Worm (Caenorhabditis elegans) whole organism, midembryonic: ENCODE data around the gene W02A2.5.
A peak's percentile ranks its signal among the peaks of the same experiment; 100 is the strongest.

Experiments used
- T22C8.4 ChIP-seq: fragments of 200-800 bp; sonication (Bioruptor generic); IDR thresholded peaks from 2 replicates; pipeline ENCODE4 v1.3.6; 2022; ENCODE audit warnings: missing genetic modification characterization, missing compliant biosample characterization
- cog-1 ChIP-seq: sonication (generic microtip); optimal IDR thresholded peaks from 2 replicates; lab custom pipeline; 2016; ENCODE audit warnings: missing genetic modification characterization, missing compliant biosample characterization
- flt-1 ChIP-seq: fragments of 200-800 bp; sonication (Bioruptor generic); IDR thresholded peaks from 2 replicates; pipeline ENCODE4 v1.3.6; 2022; ENCODE audit warnings: missing genetic modification characterization, missing compliant biosample characterization
- klf-2 ChIP-seq: fragments of 200-800 bp; sonication (Bioruptor generic); conservative IDR thresholded peaks from 2 replicates; pipeline ENCODE4 v1.3.6; 2022; ENCODE audit warnings: missing genetic modification reagents, missing genetic modification characterization, missing compliant biosample characterization
- med-1 ChIP-seq: sonication (generic microtip); optimal IDR thresholded peaks from 2 replicates; lab custom pipeline; 2017; ENCODE audit warnings: missing genetic modification characterization, mild to moderate bottlenecking, missing compliant biosample characterization, antibody characterized with exemption, missing genetic modification reagents; ENCODE audit not compliant: insufficient read depth
- ref-1 ChIP-seq: fragments of 200-800 bp; sonication (Bioruptor generic); conservative IDR thresholded peaks from 2 replicates; pipeline ENCODE4 v1.3.6; 2022; ENCODE audit warnings: missing genetic modification reagents, missing genetic modification characterization, missing compliant biosample characterization
- tab-1 ChIP-seq: fragments of 200-800 bp; sonication (Bioruptor generic); IDR thresholded peaks from 2 replicates; pipeline ENCODE4 v1.3.6; 2022; ENCODE audit warnings: missing genetic modification characterization, missing compliant biosample characterization
- ztf-23 ChIP-seq: fragments of 200-800 bp; sonication (Bioruptor generic); IDR thresholded peaks from 2 replicates; pipeline ENCODE4 v1.3.6; 2022; ENCODE audit warnings: missing genetic modification reagents, missing genetic modification characterization, missing compliant biosample characterization
- ztf-29 ChIP-seq: fragments of 200-800 bp; sonication (Bioruptor generic); IDR thresholded peaks from 2 replicates; pipeline ENCODE4 v1.3.6; 2022; ENCODE audit warnings: missing genetic modification reagents, missing genetic modification characterization, missing compliant biosample characterization

W02A2.5 gene

DNA sequence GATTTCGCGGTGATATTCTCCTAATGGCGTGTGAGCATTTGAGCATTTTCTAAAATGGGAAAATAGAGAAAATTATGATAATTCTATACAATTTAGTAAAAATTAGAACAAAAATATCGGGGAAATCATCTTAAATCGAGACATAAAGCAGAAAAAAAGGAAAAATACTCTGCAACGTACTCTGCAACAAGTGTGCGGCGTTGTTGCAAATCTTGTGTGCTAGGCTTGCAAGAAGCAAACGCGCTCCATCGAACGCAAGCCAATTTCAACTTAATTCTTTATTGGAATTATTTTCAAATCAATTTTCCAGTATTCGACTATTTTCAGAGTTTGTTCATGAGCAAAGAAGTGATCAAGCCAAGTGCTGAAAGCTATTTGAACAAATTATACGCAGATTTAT is 43.4 kb downstream of the W02A2.5 start, which contains the start of the genes Y62E10A.20, Y62E10A.23 and mdt-9:
Gene Y62E10A.20, minus strand, starts transcription at position 49 of the 400 bp plus-strand sequence.
Gene Y62E10A.23, plus strand, starts transcription at position 282 of the 400 bp plus-strand sequence.
Gene mdt-9, plus strand, starts transcription at position 338 of the 400 bp plus-strand sequence.
- TF ChIP-seq T22C8.4 (GFP tag; lab: Robert Waterston, UW): no peak
- peak; percentile 80 for TF ChIP-seq klf-2 (GFP tag; lab: Robert Waterston, UW)
- TF ChIP-seq flt-1 (GFP tag; lab: Robert Waterston, UW): peak; percentile 86
- TF ChIP-seq ztf-23 (GFP tag; lab: Robert Waterston, UW): peak; percentile 82; the same call in 1 of the 2 replicates
- TF ChIP-seq ref-1: no peak
- peak; percentile 79 for TF ChIP-seq ztf-29 (GFP tag; lab: Robert Waterston, UW)
- peak; percentile 24 for TF ChIP-seq cog-1
- TF ChIP-seq tab-1 (GFP tag; lab: Robert Waterston, UW): peak; percentile 54; the same call in 1 of the 2 replicates
- TF ChIP-seq med-1: peak; percentile 88

DNA sequence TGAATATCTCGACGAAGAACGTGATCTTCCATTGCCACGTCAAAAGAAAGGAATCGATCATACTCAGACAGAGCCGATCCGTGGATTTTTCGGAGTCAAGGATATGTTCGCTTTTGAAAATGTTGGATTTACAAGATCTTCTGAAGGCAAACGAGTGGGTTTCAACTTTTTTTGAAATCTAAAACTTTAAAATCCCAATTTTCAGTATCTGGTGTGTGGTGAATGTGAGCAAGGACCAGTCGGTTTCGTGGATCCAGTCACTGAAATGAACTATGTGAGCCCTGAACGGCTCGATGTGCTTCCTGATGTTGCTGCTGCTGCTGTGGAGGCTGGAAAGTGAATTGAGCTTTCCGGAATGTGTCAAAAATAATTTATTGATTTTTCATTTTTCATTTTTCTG is 44.2 kb downstream of the W02A2.5 start, which contains the start of gene lsm-3:
Gene lsm-3, plus strand, starts transcription at position 301 of the 400 bp plus-strand sequence.
- TF ChIP-seq tab-1 (GFP tag; lab: Robert Waterston, UW): no peak
- no peak for TF ChIP-seq ztf-23 (GFP tag; lab: Robert Waterston, UW)
- TF ChIP-seq T22C8.4 (GFP tag; lab: Robert Waterston, UW): no peak
- TF ChIP-seq med-1: no peak
- TF ChIP-seq cog-1: no peak
- TF ChIP-seq flt-1 (GFP tag; lab: Robert Waterston, UW): no peak
- TF ChIP-seq klf-2 (GFP tag; lab: Robert Waterston, UW): no peak
- TF ChIP-seq ref-1: no peak
- no peak for TF ChIP-seq ztf-29 (GFP tag; lab: Robert Waterston, UW)

DNA sequence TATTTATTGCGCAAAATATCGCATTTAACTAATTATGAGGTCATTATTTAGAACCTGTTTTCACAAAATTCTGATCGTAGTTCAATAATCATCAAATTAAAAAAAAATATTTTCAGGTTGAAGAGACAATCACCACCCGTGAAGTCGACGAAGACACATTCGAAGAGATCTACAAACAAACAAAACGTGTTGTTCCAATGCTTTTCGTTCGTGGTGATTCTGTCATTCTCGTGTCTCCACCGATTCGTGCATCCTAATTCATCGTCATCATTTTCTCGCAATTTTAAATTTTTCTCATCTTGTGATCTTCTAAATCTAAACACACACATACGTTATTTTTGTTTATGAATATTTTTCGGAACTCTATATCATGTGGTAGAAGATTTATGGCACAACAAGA is 46.1 kb downstream of the W02A2.5 start:
- TF ChIP-seq flt-1 (GFP tag; lab: Robert Waterston, UW) (no peak), ztf-23 (GFP tag; lab: Robert Waterston, UW) (no peak), cog-1 (no peak), T22C8.4 (GFP tag; lab: Robert Waterston, UW) (no peak), ref-1 (no peak), tab-1 (GFP tag; lab: Robert Waterston, UW) (no peak), ztf-29 (GFP tag; lab: Robert Waterston, UW) (no peak), med-1 (no peak), klf-2 (GFP tag; lab: Robert Waterston, UW) (no peak)

ce11 chrIV:13389237-13389636 is 46.6 kb downstream of the W02A2.5 start:
- TF ChIP-seq ztf-23 (GFP tag; lab: Robert Waterston, UW): no peak
- TF ChIP-seq cog-1: no peak
- TF ChIP-seq ztf-29 (GFP tag; lab: Robert Waterston, UW): no peak
- TF ChIP-seq T22C8.4 (GFP tag; lab: Robert Waterston, UW): no peak
- TF ChIP-seq tab-1 (GFP tag; lab: Robert Waterston, UW): no peak
- no peak for TF ChIP-seq ref-1
- TF ChIP-seq klf-2 (GFP tag; lab: Robert Waterston, UW): no peak
- no peak for TF ChIP-seq med-1
- TF ChIP-seq flt-1 (GFP tag; lab: Robert Waterston, UW): no peak

DNA sequence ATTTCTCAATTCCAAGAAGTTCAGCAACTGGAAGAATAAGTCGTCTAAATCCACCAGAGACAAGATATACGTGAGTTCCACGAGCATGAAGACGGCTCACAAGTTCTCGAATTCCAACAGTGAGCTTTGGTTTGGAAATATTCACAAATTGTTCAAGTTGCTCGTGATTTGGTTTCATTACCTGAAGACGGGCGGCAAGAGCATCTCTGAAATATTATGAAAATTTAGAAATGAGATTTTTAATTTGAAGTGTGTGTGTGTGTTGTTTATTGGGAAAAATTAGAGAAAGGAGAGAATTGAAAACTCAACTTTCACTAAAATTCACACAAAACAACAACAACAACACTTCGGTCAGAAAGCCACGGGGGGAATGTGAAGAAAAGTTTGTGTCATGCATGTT is 48.1 kb downstream of the W02A2.5 start:
- no peak for TF ChIP-seq flt-1 (GFP tag; lab: Robert Waterston, UW)
- no peak for TF ChIP-seq med-1
- no peak for TF ChIP-seq klf-2 (GFP tag; lab: Robert Waterston, UW)

- TF ChIP-seq tab-1 (GFP tag; lab: Robert Waterston, UW): no peak
- TF ChIP-seq ref-1: no peak
- no peak for TF ChIP-seq klf-2 (GFP tag; lab: Robert Waterston, UW)
- no peak for TF ChIP-seq cog-1
- no peak for TF ChIP-seq flt-1 (GFP tag; lab: Robert Waterston, UW)
- TF ChIP-seq ztf-29 (GFP tag; lab: Robert Waterston, UW): no peak
- TF ChIP-seq med-1: no peak
These were observed 49.6 kb downstream of the W02A2.5 start for ce11 chrIV:13392230-13392629.

DNA sequence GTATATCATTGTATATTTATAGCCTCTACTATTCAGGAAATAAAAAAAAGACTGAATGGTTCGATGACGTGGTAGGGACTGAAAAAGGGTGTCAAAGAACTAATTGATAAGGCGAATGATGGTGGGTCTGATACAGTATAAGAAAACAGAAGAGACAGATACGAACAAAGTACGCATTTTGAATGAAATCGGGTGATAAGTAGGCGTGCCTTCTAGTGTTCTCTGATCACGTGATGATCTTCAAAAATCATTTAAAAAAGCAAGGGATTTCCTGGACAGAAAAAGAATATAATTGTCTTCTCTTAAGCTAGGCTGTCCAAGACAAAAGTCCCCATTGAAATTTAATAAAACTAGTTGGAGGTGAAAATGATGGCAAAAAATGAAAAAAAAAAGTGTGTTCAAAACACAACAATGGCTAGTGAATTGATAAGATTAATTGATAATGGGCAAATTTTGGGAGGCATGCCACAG is 50.6 kb downstream of the W02A2.5 start:
- TF ChIP-seq med-1 (no peak), ztf-23 (GFP tag; lab: Robert Waterston, UW) (no peak), cog-1 (no peak)

- no peak for TF ChIP-seq cog-1
- no peak for TF ChIP-seq ztf-29 (GFP tag; lab: Robert Waterston, UW)
- TF ChIP-seq ref-1: no peak
- TF ChIP-seq tab-1 (GFP tag; lab: Robert Waterston, UW): no peak
- no peak for TF ChIP-seq ztf-23 (GFP tag; lab: Robert Waterston, UW)
- TF ChIP-seq flt-1 (GFP tag; lab: Robert Waterston, UW): no peak
- TF ChIP-seq klf-2 (GFP tag; lab: Robert Waterston, UW): no peak
- TF ChIP-seq T22C8.4 (GFP tag; lab: Robert Waterston, UW): no peak
- TF ChIP-seq med-1: no peak
These were observed 52.0 kb downstream of the W02A2.5 start for ce11 chrIV:13394686-13395085.

DNA sequence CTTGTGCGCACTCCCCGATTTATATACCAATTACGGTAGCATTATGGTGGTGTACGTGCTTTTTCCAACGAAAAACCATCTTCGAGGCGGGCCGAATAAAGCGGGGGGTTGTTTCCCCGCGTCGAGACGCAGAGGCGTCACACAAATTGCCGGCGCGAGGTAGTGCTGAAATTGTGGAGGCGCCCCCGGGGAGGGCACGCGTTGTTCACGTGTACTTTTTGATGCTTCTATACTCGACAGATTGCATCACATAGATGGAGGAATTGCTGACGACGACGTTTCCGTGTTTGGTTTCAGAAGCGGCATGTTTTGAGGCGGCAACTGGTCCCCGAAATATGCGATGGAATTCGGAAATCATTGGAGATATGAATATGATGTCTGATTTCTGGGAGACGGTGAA is 52.6 kb downstream of the W02A2.5 start:
- TF ChIP-seq flt-1 (GFP tag; lab: Robert Waterston, UW): no peak
- 0 out of 2 replicates have a peak, but pooled peaks have one; percentile 49 for TF ChIP-seq ztf-23 (GFP tag; lab: Robert Waterston, UW)
